Worm (Caenorhabditis elegans) whole organism, L4 larva: ENCODE data around the gene srp-7.

Experiments used
- lsy-2 ChIP-seq, 2 experiments: fragments of 150-350 bp in 1 of 2; sonication (generic microtip) in 1 of 2; optimal IDR thresholded peaks; 2 replicates each; lab custom pipeline; 2014 to 2017; ENCODE audit warnings: missing biosample characterization in 2 of 2, missing genetic modification characterization in 2 of 2
- mdl-1 ChIP-seq, 2 experiments: fragments of 150-350 bp in 1 of 2; sonication (generic microtip) in 1 of 2; optimal IDR thresholded peaks; 2 replicates each; lab custom pipeline; 2014 to 2017; ENCODE audit warnings: missing biosample characterization in 2 of 2, missing genetic modification characterization in 2 of 2

ce11 chrV:8210527-8210926 lies 31.6 kb downstream of the srp-7 start:
- peak in 1 of 2 experiments; percentile 38 for TF ChIP-seq lsy-2 (tag; optimal IDR thresholded peaks at IDR 0.05; lab: Kevin White, UChicago)
- no peak for TF ChIP-seq mdl-1 (tag; optimal IDR thresholded peaks at IDR 0.05; lab: Kevin White, UChicago)
